Fruit fly (Drosophila melanogaster) whole organism, embryonic: ENCODE measurements around the gene CG33939.
A peak's percentile ranks its signal among the peaks of the same experiment; 100 is the strongest.

Experiments used
- Aef1 ChIP-seq: fragments of 200-800 bp; sonication (Bioruptor generic); IDR thresholded peaks from 3 replicates; pipeline ENCODE4 v1.3.6; 2022; ENCODE audit warnings: missing biosample characterization, missing genetic modification characterization
- C15 ChIP-seq: fragments of 200-800 bp; sonication (Bioruptor generic); IDR thresholded peaks from 3 replicates; pipeline ENCODE4 v1.3.6; 2022; ENCODE audit warnings: missing biosample characterization, missing genetic modification characterization
- CG10462 ChIP-seq: fragments of 200-800 bp; sonication (Bioruptor generic); optimal IDR thresholded peaks from 2 replicates; lab custom pipeline; 2016; ENCODE audit warnings: missing biosample characterization, missing genetic modification characterization
- CG10654 ChIP-seq: fragments of 200-800 bp; sonication (Bioruptor generic); optimal IDR thresholded peaks from 2 replicates; lab custom pipeline; 2016; ENCODE audit warnings: missing biosample characterization, missing genetic modification characterization
- CG11723 ChIP-seq: fragments of 200-800 bp; sonication (Bioruptor generic); optimal IDR thresholded peaks from 2 replicates; lab custom pipeline; 2017; ENCODE audit warnings: missing biosample characterization, mild to moderate bottlenecking, missing genetic modification characterization
- CG12744 ChIP-seq: fragments of 200-800 bp; sonication (Bioruptor generic); optimal IDR thresholded peaks from 2 replicates; lab custom pipeline; 2016; ENCODE audit warnings: missing biosample characterization, missing genetic modification characterization
- CG12942 ChIP-seq: fragments of 200-800 bp; sonication (Bioruptor generic); optimal IDR thresholded peaks from 3 replicates; lab custom pipeline; 2016; ENCODE audit warnings: missing biosample characterization, missing genetic modification characterization
- CG13287 ChIP-seq: fragments of 200-800 bp; sonication (Bioruptor generic); IDR thresholded peaks from 2 replicates; pipeline ENCODE4 v1.3.6; 2022; ENCODE audit warnings: missing biosample characterization, missing genetic modification characterization; ENCODE audit not compliant: partially characterized antibody
- CG13296 ChIP-seq: fragments of 200-800 bp; sonication (Bioruptor generic); optimal IDR thresholded peaks from 3 replicates; lab custom pipeline; 2018; ENCODE audit warnings: missing biosample characterization, mild to moderate bottlenecking, missing genetic modification characterization
- CG17328 ChIP-seq: fragments of 200-800 bp; sonication (Bioruptor generic); IDR thresholded peaks from 2 replicates; pipeline ENCODE4 v1.3.6; 2022; ENCODE audit warnings: missing biosample characterization, missing genetic modification characterization
- CG17359 ChIP-seq: fragments of 200-800 bp; sonication (Bioruptor generic); optimal IDR thresholded peaks from 3 replicates; lab custom pipeline; 2018; ENCODE audit warnings: missing biosample characterization, mild to moderate bottlenecking, missing genetic modification characterization, moderate library complexity
- CG17361 ChIP-seq: fragments of 200-800 bp; sonication (Bioruptor generic); IDR thresholded peaks from 3 replicates; pipeline ENCODE4 v1.3.6; 2022; ENCODE audit warnings: missing biosample characterization, missing genetic modification characterization
- CG17385 ChIP-seq: fragments of 200-800 bp; sonication (Bioruptor generic); optimal IDR thresholded peaks from 3 replicates; lab custom pipeline; 2018; ENCODE audit warnings: missing biosample characterization, mild to moderate bottlenecking, missing genetic modification characterization
- CG18262 ChIP-seq: fragments of 200-800 bp; optimal IDR thresholded peaks from 3 replicates; lab custom pipeline; 2019; ENCODE audit warnings: missing biosample characterization, mild to moderate bottlenecking, missing genetic modification characterization, moderate library complexity
- CG31388 ChIP-seq: fragments of 200-800 bp; sonication (Bioruptor generic); optimal IDR thresholded peaks from 2 replicates; lab custom pipeline; 2016; ENCODE audit warnings: missing biosample characterization, missing genetic modification characterization
- CG3281 ChIP-seq: fragments of 200-800 bp; sonication (Bioruptor generic); optimal IDR thresholded peaks from 3 replicates; lab custom pipeline; 2017; ENCODE audit warnings: missing biosample characterization, mild to moderate bottlenecking, missing genetic modification characterization
- CG3726 ChIP-seq: fragments of 200-800 bp; sonication (Bioruptor generic); IDR thresholded peaks from 3 replicates; pipeline ENCODE4, ENCODE4 v1.3.6; 2022; ENCODE audit warnings: missing biosample characterization, missing genetic modification characterization
- CG7839 ChIP-seq: fragments of 200-800 bp; sonication (Bioruptor generic); optimal IDR thresholded peaks from 3 replicates; lab custom pipeline; 2018; ENCODE audit warnings: missing biosample characterization, mild to moderate bottlenecking, missing genetic modification characterization, moderate library complexity
- CG8944 ChIP-seq: fragments of 200-800 bp; sonication (Bioruptor generic); optimal IDR thresholded peaks from 3 replicates; lab custom pipeline; 2016; ENCODE audit warnings: missing biosample characterization, missing genetic modification characterization
- CG9932 ChIP-seq: fragments of 200-800 bp; sonication (Bioruptor generic); IDR thresholded peaks from 2 replicates; pipeline ENCODE4 v1.3.6; 2022; ENCODE audit warnings: missing biosample characterization, missing genetic modification characterization
- Deaf1 ChIP-seq: fragments of 200-800 bp; optimal IDR thresholded peaks from 3 replicates; lab custom pipeline; 2019; ENCODE audit warnings: missing biosample characterization, mild to moderate bottlenecking, missing genetic modification characterization, moderate library complexity
- Dp ChIP-seq: fragments of 200-800 bp; sonication (Bioruptor generic); optimal IDR thresholded peaks from 2 replicates; lab custom pipeline; 2018; ENCODE audit warnings: missing biosample characterization, mild to moderate bottlenecking, missing genetic modification characterization, moderate library complexity
- HLH3B ChIP-seq: fragments of 200-800 bp; sonication (Bioruptor generic); IDR thresholded peaks from 2 replicates; pipeline ENCODE4 v1.3.6; 2022; ENCODE audit warnings: missing biosample characterization, missing genetic modification characterization
- Hsf ChIP-seq: fragments of 200-800 bp; sonication (Bioruptor generic); optimal IDR thresholded peaks from 3 replicates; lab custom pipeline; 2016; ENCODE audit warnings: missing biosample characterization, missing genetic modification characterization
- MBD-R2 ChIP-seq: fragments of 200-800 bp; sonication (Bioruptor generic); IDR thresholded peaks from 2 replicates; pipeline ENCODE4 v1.3.6; 2022; ENCODE audit warnings: missing biosample characterization, missing genetic modification characterization
- NC2β ChIP-seq: fragments of 200-800 bp; sonication (Bioruptor generic); optimal IDR thresholded peaks from 2 replicates; lab custom pipeline; 2016; ENCODE audit warnings: missing biosample characterization, missing genetic modification characterization
- NfI ChIP-seq: fragments of 200-800 bp; sonication (Bioruptor generic); optimal IDR thresholded peaks from 3 replicates; lab custom pipeline; 2018; ENCODE audit warnings: missing biosample characterization, mild to moderate bottlenecking, missing genetic modification characterization, moderate library complexity
- Pdp1 ChIP-seq, 2 experiments: fragments of 200-800 bp; sonication (Bioruptor generic); optimal IDR thresholded peaks; 3 replicates each; lab custom pipeline; 2016; ENCODE audit warnings: missing biosample characterization in 2 of 2, missing genetic modification characterization in 2 of 2, mild to moderate bottlenecking in 1 of 2, moderate library complexity in 1 of 2
- Rfx ChIP-seq: fragments of 200-800 bp; sonication (Bioruptor generic); IDR thresholded peaks from 2 replicates; pipeline ENCODE4 v1.3.6; 2022; ENCODE audit warnings: missing biosample characterization, missing genetic modification characterization
- Sin3A ChIP-seq: fragments of >200 bp; optimal IDR thresholded peaks from 2 replicates; lab custom pipeline; 2018
- Sox102F ChIP-seq: fragments of 200-800 bp; sonication (Bioruptor generic); optimal IDR thresholded peaks from 2 replicates; lab custom pipeline; 2018; ENCODE audit warnings: missing biosample characterization, mild to moderate bottlenecking, missing genetic modification characterization, moderate library complexity
- Sry-β ChIP-seq: fragments of 200-800 bp; sonication (Bioruptor generic); optimal IDR thresholded peaks from 2 replicates; lab custom pipeline; 2018; ENCODE audit warnings: missing biosample characterization, mild to moderate bottlenecking, missing genetic modification characterization, moderate library complexity
- TFAM ChIP-seq: fragments of 200-800 bp; sonication (Bioruptor generic); optimal IDR thresholded peaks from 2 replicates; lab custom pipeline; 2017; ENCODE audit warnings: missing biosample characterization, missing genetic modification characterization, inconsistent platforms
- Usf ChIP-seq: fragments of 200-800 bp; sonication (Bioruptor generic); optimal IDR thresholded peaks from 2 replicates; lab custom pipeline; 2017; ENCODE audit warnings: missing genotype, missing biosample characterization, missing genetic modification characterization
- amos ChIP-seq: fragments of 200-800 bp; sonication (Bioruptor generic); IDR thresholded peaks from 2 replicates; pipeline ENCODE4 v1.3.6; 2022; ENCODE audit warnings: missing biosample characterization, missing genetic modification characterization; ENCODE audit not compliant: partially characterized antibody
- aop ChIP-seq: fragments of 200-800 bp; sonication (Bioruptor generic); IDR thresholded peaks from 2 replicates; pipeline ENCODE4 v1.3.6; 2022; ENCODE audit warnings: missing biosample characterization, missing genetic modification characterization
- bsh ChIP-seq, 2 experiments: fragments of 200-800 bp; sonication (Bioruptor generic); optimal IDR thresholded peaks; 2 replicates each; lab custom pipeline; 2017 to 2018; ENCODE audit warnings: mild to moderate bottlenecking in 2 of 2, missing biosample characterization in 2 of 2, missing genetic modification characterization in 2 of 2, moderate library complexity in 1 of 2
- cad ChIP-seq: fragments of >200 bp; optimal IDR thresholded peaks from 2 replicates; lab custom pipeline; 2017; ENCODE audit warnings: missing biosample characterization, missing genetic modification characterization
- cwo ChIP-seq: fragments of 200-800 bp; sonication (Bioruptor generic); optimal IDR thresholded peaks from 3 replicates; lab custom pipeline; 2017; ENCODE audit warnings: missing biosample characterization, missing genetic modification characterization, mild to moderate bottlenecking, moderate library complexity, missing genetic modification reagents
- dan ChIP-seq: fragments of 200-800 bp; sonication (Bioruptor generic); IDR thresholded peaks from 2 replicates; pipeline ENCODE4 v1.3.6; 2022; ENCODE audit warnings: missing biosample characterization, missing genetic modification characterization
- dysf ChIP-seq: fragments of 200-800 bp; sonication (Bioruptor generic); IDR thresholded peaks from 3 replicates; pipeline ENCODE4 v1.3.6; 2022; ENCODE audit warnings: missing biosample characterization, missing genetic modification characterization
- grn ChIP-seq: fragments of 200-800 bp; sonication (Bioruptor generic); optimal IDR thresholded peaks from 3 replicates; lab custom pipeline; 2017; ENCODE audit warnings: missing biosample characterization, missing genetic modification characterization
- jigr1 ChIP-seq: fragments of 200-800 bp; sonication (Bioruptor generic); IDR thresholded peaks from 3 replicates; pipeline ENCODE4 v1.3.6; 2022; ENCODE audit warnings: missing biosample characterization, missing genetic modification characterization
- luna ChIP-seq: fragments of 200-800 bp; sonication (Bioruptor generic); optimal IDR thresholded peaks from 2 replicates; lab custom pipeline; 2016; ENCODE audit warnings: missing biosample characterization, missing genetic modification characterization
- pb ChIP-seq: fragments of 200-800 bp; sonication (Bioruptor generic); optimal IDR thresholded peaks from 3 replicates; lab custom pipeline; 2016; ENCODE audit warnings: missing biosample characterization, missing genetic modification characterization
- pita ChIP-seq: fragments of 200-800 bp; sonication (Bioruptor generic); optimal IDR thresholded peaks from 2 replicates; lab custom pipeline; 2017; ENCODE audit warnings: missing biosample characterization, mild to moderate bottlenecking, missing genetic modification characterization
- psq ChIP-seq: fragments of 200-800 bp; sonication (Bioruptor generic); optimal IDR thresholded peaks from 2 replicates; lab custom pipeline; 2017; ENCODE audit warnings: missing biosample characterization, missing genetic modification characterization
- sima ChIP-seq: fragments of 200-800 bp; sonication (Bioruptor generic); optimal IDR thresholded peaks from 2 replicates; lab custom pipeline; 2016; ENCODE audit warnings: missing biosample characterization, missing genetic modification characterization
- wdn ChIP-seq: fragments of 200-800 bp; sonication (Bioruptor generic); IDR thresholded peaks from 2 replicates; pipeline ENCODE4 v1.3.6; 2022; ENCODE audit warnings: missing biosample characterization, missing genetic modification characterization
- zfh2 ChIP-seq: fragments of 200-800 bp; sonication (Bioruptor generic); optimal IDR thresholded peaks from 2 replicates; lab custom pipeline; 2016; ENCODE audit warnings: missing biosample characterization, missing genetic modification characterization

Gene CG33939

DNA sequence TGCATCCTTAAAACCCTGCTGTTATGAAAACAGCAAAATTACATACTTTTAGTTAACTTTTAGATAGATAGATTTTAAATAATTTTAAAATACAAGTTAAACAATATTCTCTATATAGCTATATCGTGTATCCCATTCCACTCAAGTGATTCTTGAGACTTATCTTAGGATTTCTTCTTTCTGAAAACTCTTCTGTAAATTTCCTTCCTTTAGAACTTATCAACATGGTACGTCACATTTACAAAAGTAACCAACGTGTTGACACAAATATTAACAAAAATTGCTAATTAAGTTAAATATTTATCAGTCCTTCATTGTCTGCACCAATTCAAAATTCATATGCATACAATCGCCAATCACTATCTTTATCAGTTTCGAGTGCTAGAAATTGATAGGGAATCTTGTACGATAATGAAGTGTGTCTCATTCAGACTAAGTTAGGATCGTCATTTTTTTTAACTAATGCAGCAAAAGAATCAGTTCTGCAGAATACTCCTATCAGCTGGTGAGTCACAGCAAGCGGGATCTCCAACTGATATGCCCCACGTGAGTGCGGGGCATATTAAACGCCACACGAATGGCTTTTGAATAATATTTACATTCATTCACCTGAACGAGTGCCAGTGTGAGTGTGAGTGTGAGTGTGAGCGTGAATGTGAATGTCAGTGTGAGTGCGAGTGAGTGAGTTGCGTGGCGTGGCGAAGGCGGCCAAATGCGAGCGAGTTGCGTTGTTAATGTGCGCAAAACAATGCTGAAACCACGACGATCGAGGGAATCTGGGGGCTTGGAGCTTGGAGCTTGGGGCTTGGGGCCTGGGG lies 6.9 kb downstream of the CG33939 start:
- TF ChIP-seq jigr1 (GFP tag; lab: Robert Waterston, UW) = no peak
- peak; percentile 45 for TF ChIP-seq CG9932 (GFP tag; lab: Robert Waterston, UW)
- no peak for TF ChIP-seq cad (GFP tag; lab: Kevin White, UChicago)
- TF ChIP-seq CG13296 = no peak
- peak; percentile 51 for TF ChIP-seq grn (GFP tag; lab: Kevin White, UChicago)
- no peak for TF ChIP-seq zfh2
- TF ChIP-seq cwo = peak; percentile 51
- TF ChIP-seq CG12942 (GFP tag; lab: Kevin White, UChicago) = no peak
- no peak for TF ChIP-seq bsh (GFP tag; optimal IDR thresholded peaks at IDR 0.05; lab: Kevin White, UChicago)
- no peak for TF ChIP-seq TFAM
- peak; percentile 33; the same call in 1 of the 2 replicates for TF ChIP-seq CG17328
- no peak for TF ChIP-seq CG8944
- TF ChIP-seq CG12744 (GFP tag; lab: Kevin White, UChicago) = no peak
- TF ChIP-seq psq (GFP tag; lab: Kevin White, UChicago) = no peak
- no peak for TF ChIP-seq Hsf (GFP tag; lab: Kevin White, UChicago)
- TF ChIP-seq CG17361 (GFP tag; lab: Robert Waterston, UW) = no peak
- TF ChIP-seq CG3281 (GFP tag; lab: Kevin White, UChicago) = no peak
- no peak for TF ChIP-seq wdn (GFP tag; lab: Robert Waterston, UW)
- TF ChIP-seq CG10654 (GFP tag; lab: Kevin White, UChicago) = no peak
- peak; percentile 34; the same call in 1 of the 3 replicates for TF ChIP-seq dysf
- no peak for TF ChIP-seq Aef1 (GFP tag; lab: Robert Waterston, UW)
- TF ChIP-seq CG17359 = no peak
- no peak for TF ChIP-seq CG11723
- 0 out of 2 replicates have a peak, but pooled peaks have one; percentile 13 for TF ChIP-seq aop (GFP tag; lab: Robert Waterston, UW)
- no peak for TF ChIP-seq Dp (GFP tag; lab: Kevin White, UChicago)
- TF ChIP-seq CG17385 (GFP tag; lab: Kevin White, UChicago) = no peak
- TF ChIP-seq Rfx = peak; percentile 44
- no peak for TF ChIP-seq CG18262 (tag; lab: Kevin White, UChicago)
- no peak for TF ChIP-seq pita (GFP tag; lab: Kevin White, UChicago)
- TF ChIP-seq Sox102F (GFP tag; lab: Kevin White, UChicago) = no peak
- TF ChIP-seq Deaf1 (tag; lab: Kevin White, UChicago) = peak; percentile 31
- TF ChIP-seq CG10462 (GFP tag; lab: Kevin White, UChicago) = no peak
- TF ChIP-seq dan (GFP tag; lab: Robert Waterston, UW) = no peak
- no peak for TF ChIP-seq Sin3A (lab: Kevin White, UChicago)
- TF ChIP-seq HLH3B (GFP tag; lab: Robert Waterston, UW) = no peak
- peak; percentile 16 for TF ChIP-seq pb (GFP tag; lab: Kevin White, UChicago)
- TF ChIP-seq Pdp1 (GFP tag; optimal IDR thresholded peaks at IDR 0.05; lab: Kevin White, UChicago) = peak in 1 of 2 experiments; percentile 48
- no peak for TF ChIP-seq Usf (GFP tag; lab: Kevin White, UChicago)
- 0 out of 2 replicates have a peak, but pooled peaks have one; percentile 12 for TF ChIP-seq MBD-R2
- no peak for TF ChIP-seq C15 (GFP tag; lab: Robert Waterston, UW)
- TF ChIP-seq Sry-β (GFP tag; lab: Kevin White, UChicago) = no peak
- no peak for TF ChIP-seq luna (GFP tag; lab: Kevin White, UChicago)
- no peak for TF ChIP-seq sima
- no peak; the same call in 1 of the 2 replicates for TF ChIP-seq amos (GFP tag; lab: Robert Waterston, UW)
- TF ChIP-seq NC2β (GFP tag; lab: Kevin White, UChicago) = no peak
- no peak for TF ChIP-seq CG7839 (tag; lab: Kevin White, UChicago)
- no peak for TF ChIP-seq CG3726
- TF ChIP-seq CG13287 (GFP tag; lab: Robert Waterston, UW) = 0 out of 2 replicates have a peak, but pooled peaks have one; percentile 24
- no peak for TF ChIP-seq CG31388 (GFP tag; lab: Kevin White, UChicago)
- TF ChIP-seq NfI (GFP tag; lab: Kevin White, UChicago) = peak; percentile 23
